Worm (Caenorhabditis elegans) whole organism, L1 larva: ENCODE measurements around the gene B0464.6.

Experiments
- C04F5.9 ChIP-seq: sonication (generic microtip); optimal IDR thresholded peaks from 2 replicates; lab custom pipeline; 2016; ENCODE audit warnings: missing genetic modification characterization, missing compliant biosample characterization
- C34B4.2 ChIP-seq: sonication (generic microtip); optimal IDR thresholded peaks from 2 replicates; lab custom pipeline; 2017; ENCODE audit warnings: mild to moderate bottlenecking, missing genetic modification characterization, missing compliant biosample characterization
- aha-1 ChIP-seq: fragments of 150-350 bp; optimal IDR thresholded peaks from 2 replicates; lab custom pipeline; 2014; ENCODE audit warnings: missing biosample characterization, missing genetic modification characterization
- ceh-88 ChIP-seq: fragments of 200-800 bp; sonication (Bioruptor generic); IDR thresholded peaks from 2 replicates; pipeline ENCODE4 v1.3.6; 2022; ENCODE audit warnings: missing genetic modification characterization, missing compliant biosample characterization
- ces-1 ChIP-seq: fragments of 150-350 bp; optimal IDR thresholded peaks from 2 replicates; lab custom pipeline; 2014; ENCODE audit warnings: missing biosample characterization, missing genetic modification reagents, missing genetic modification characterization
- dpl-1 ChIP-seq, 3 experiments: fragments of 150-350 bp in 2 of 3; sonication (generic microtip) in 1 of 3; optimal IDR thresholded peaks; 2 replicates each; lab custom pipeline; 2014 to 2017; ENCODE audit warnings: missing biosample characterization in 3 of 3, missing genetic modification characterization in 3 of 3, missing genetic modification reagents in 3 of 3
- dsc-1 ChIP-seq: sonication (generic microtip); optimal IDR thresholded peaks from 2 replicates; lab custom pipeline; 2016; ENCODE audit warnings: mild to moderate bottlenecking, missing genetic modification characterization, missing compliant biosample characterization
- efl-1 ChIP-seq, 4 experiments: fragments of 150-350 bp; optimal IDR thresholded peaks in 3 of 4; peaks in 1 of 4; 1 replicate in 1 of 4; 2 replicates in 3 of 4; lab custom pipeline; 2014; ENCODE audit warnings: missing biosample characterization in 2 of 4, missing genetic modification characterization in 2 of 4, missing genetic modification reagents in 2 of 4
- efl-3 ChIP-seq: fragments of 200-800 bp; sonication (Bioruptor generic); optimal IDR thresholded peaks from 2 replicates; lab custom pipeline; 2018; ENCODE audit warnings: mild to moderate bottlenecking, missing genetic modification characterization, missing compliant biosample characterization
- egl-13 ChIP-seq: sonication (generic microtip); optimal IDR thresholded peaks from 2 replicates; lab custom pipeline; 2016; ENCODE audit warnings: missing genotype, missing genetic modification reagents, missing genetic modification characterization, missing compliant biosample characterization
- egl-27 ChIP-seq, 2 experiments: fragments of 150-350 bp in 1 of 2; sonication (generic microtip); optimal IDR thresholded peaks; 3 replicates each; lab custom pipeline; 2017 to 2018; ENCODE audit warnings: missing biosample characterization in 2 of 2, missing genetic modification characterization in 2 of 2, missing genetic modification reagents in 2 of 2
- elt-2 ChIP-seq: sonication (generic microtip); optimal IDR thresholded peaks from 2 replicates; lab custom pipeline; 2016; ENCODE audit warnings: missing genetic modification characterization, mild to moderate bottlenecking, inconsistent platforms, missing compliant biosample characterization, missing genetic modification reagents
- fkh-10 ChIP-seq: sonication (generic microtip); optimal IDR thresholded peaks from 2 replicates; lab custom pipeline; 2017; ENCODE audit warnings: missing biosample characterization, missing genetic modification reagents, missing genetic modification characterization
- fkh-4 ChIP-seq: sonication (generic microtip); optimal IDR thresholded peaks from 2 replicates; lab custom pipeline; 2016; ENCODE audit warnings: missing compliant biosample characterization, missing genetic modification characterization, borderline replicate concordance
- fkh-8 ChIP-seq: sonication (generic microtip); optimal IDR thresholded peaks from 2 replicates; lab custom pipeline; 2016; ENCODE audit warnings: mild to moderate bottlenecking, missing genetic modification characterization, missing compliant biosample characterization
- hlh-17 ChIP-seq: fragments of 200-800 bp; sonication (Bioruptor generic); optimal IDR thresholded peaks from 2 replicates; lab custom pipeline; 2018; ENCODE audit warnings: missing genetic modification characterization, mild to moderate bottlenecking, missing compliant biosample characterization, moderate library complexity, borderline replicate concordance
- irx-1 ChIP-seq: sonication (generic microtip); optimal IDR thresholded peaks from 2 replicates; lab custom pipeline; 2016; ENCODE audit warnings: missing genetic modification characterization, missing compliant biosample characterization
- isw-1 ChIP-seq: fragments of 200-800 bp; sonication (Bioruptor generic); IDR thresholded peaks from 2 replicates; pipeline ENCODE4 v1.3.6; 2022; ENCODE audit warnings: missing genetic modification characterization, missing compliant biosample characterization
- jun-1 ChIP-seq: fragments of 150-350 bp; optimal IDR thresholded peaks from 2 replicates; lab custom pipeline; 2014; ENCODE audit warnings: missing biosample characterization, missing genetic modification reagents, missing genetic modification characterization
- lin-13 ChIP-seq: fragments of 150-350 bp; optimal IDR thresholded peaks from 2 replicates; lab custom pipeline; 2014; ENCODE audit warnings: missing biosample characterization, missing genetic modification reagents, missing genetic modification characterization
- lin-14 ChIP-seq: fragments of 200-800 bp; sonication (Bioruptor generic); optimal IDR thresholded peaks from 2 replicates; lab custom pipeline; 2018; ENCODE audit warnings: mild to moderate bottlenecking, missing genetic modification characterization, moderate library complexity, missing compliant biosample characterization
- lin-15B ChIP-seq: fragments of 150-350 bp; sonication (generic microtip); optimal IDR thresholded peaks from 3 replicates; lab custom pipeline; 2014; ENCODE audit warnings: missing biosample characterization, missing genetic modification characterization
- lin-39 ChIP-seq: fragments of 150-350 bp; optimal IDR thresholded peaks from 2 replicates; lab custom pipeline; 2014; ENCODE audit warnings: missing biosample characterization, missing genetic modification reagents, missing genetic modification characterization
- lir-3 ChIP-seq: sonication (generic microtip); optimal IDR thresholded peaks from 2 replicates; lab custom pipeline; 2016; ENCODE audit warnings: mild to moderate bottlenecking, missing genetic modification characterization, moderate library complexity, missing compliant biosample characterization; ENCODE audit not compliant: poor library complexity
- lsy-2 ChIP-seq, 2 experiments: fragments of 150-350 bp; optimal IDR thresholded peaks; 2 replicates each; lab custom pipeline; 2014; ENCODE audit warnings: missing biosample characterization in 2 of 2, missing genetic modification characterization in 2 of 2
- mab-9 ChIP-seq: fragments of 200-800 bp; sonication (Bioruptor generic); IDR thresholded peaks from 2 replicates; pipeline ENCODE4 v1.3.6; 2022; ENCODE audit warnings: missing genetic modification reagents, missing genetic modification characterization, missing compliant biosample characterization
- mef-2 ChIP-seq: fragments of 150-350 bp; optimal IDR thresholded peaks from 2 replicates; lab custom pipeline; 2014; ENCODE audit warnings: missing biosample characterization, missing genetic modification characterization
- nhr-11 ChIP-seq: fragments of 150-350 bp; optimal IDR thresholded peaks from 2 replicates; lab custom pipeline; 2014; ENCODE audit warnings: missing biosample characterization, missing genetic modification characterization
- nhr-12 ChIP-seq: sonication (generic microtip); optimal IDR thresholded peaks from 2 replicates; lab custom pipeline; 2017; ENCODE audit warnings: missing biosample characterization, missing genetic modification characterization
- nhr-19 ChIP-seq: fragments of 200-800 bp; sonication (Bioruptor generic); conservative IDR thresholded peaks from 2 replicates; pipeline ENCODE4 v1.3.6; 2022; ENCODE audit warnings: missing genetic modification characterization, missing compliant biosample characterization
- nhr-20 ChIP-seq: sonication (generic microtip); optimal IDR thresholded peaks from 2 replicates; lab custom pipeline; 2016; ENCODE audit warnings: mild to moderate bottlenecking, missing genetic modification characterization, missing compliant biosample characterization
- nhr-237 ChIP-seq: fragments of 150-350 bp; optimal IDR thresholded peaks from 2 replicates; lab custom pipeline; 2014; ENCODE audit warnings: missing biosample characterization, missing genetic modification characterization
- nhr-47 ChIP-seq: sonication (generic microtip); optimal IDR thresholded peaks from 2 replicates; lab custom pipeline; 2016; ENCODE audit warnings: mild to moderate bottlenecking, missing genetic modification characterization, moderate library complexity, missing compliant biosample characterization
- nhr-76 ChIP-seq: sonication (generic microtip); optimal IDR thresholded peaks from 2 replicates; lab custom pipeline; 2017; ENCODE audit warnings: missing biosample characterization, missing genetic modification characterization
- nhr-85 ChIP-seq: sonication (generic microtip); peaks from one replicate; lab custom pipeline; 2016; ENCODE audit warnings: missing genetic modification characterization, inconsistent platforms, missing compliant biosample characterization
- rnt-1 ChIP-seq: sonication (generic microtip); optimal IDR thresholded peaks from 2 replicates; lab custom pipeline; 2016; ENCODE audit warnings: mild to moderate bottlenecking, missing genetic modification characterization, moderate library complexity, missing compliant biosample characterization
- skn-1 ChIP-seq: fragments of 150-350 bp; optimal IDR thresholded peaks from 2 replicates; lab custom pipeline; 2014; ENCODE audit warnings: missing biosample characterization, missing genetic modification characterization
- snu-23 ChIP-seq: sonication (generic microtip); optimal IDR thresholded peaks from 2 replicates; lab custom pipeline; 2016; ENCODE audit warnings: missing genetic modification characterization, missing compliant biosample characterization
- sox-4 ChIP-seq: sonication (generic microtip); optimal IDR thresholded peaks from 2 replicates; lab custom pipeline; 2016; ENCODE audit warnings: missing genetic modification characterization, missing compliant biosample characterization
- swsn-7 ChIP-seq: sonication (generic microtip); optimal IDR thresholded peaks from 2 replicates; lab custom pipeline; 2016; ENCODE audit warnings: missing genetic modification characterization, missing compliant biosample characterization
- tbx-2 ChIP-seq: sonication (generic microtip); optimal IDR thresholded peaks from 2 replicates; lab custom pipeline; 2016; ENCODE audit warnings: missing genetic modification characterization, missing compliant biosample characterization
- unc-86 ChIP-seq: sonication (generic microtip); optimal IDR thresholded peaks from 2 replicates; lab custom pipeline; 2016; ENCODE audit warnings: missing genetic modification characterization, missing compliant biosample characterization
- unc-98 ChIP-seq: fragments of 200-800 bp; sonication (Bioruptor generic); IDR thresholded peaks from 2 replicates; pipeline ENCODE4 v1.3.6; 2022; ENCODE audit warnings: missing genetic modification characterization, missing compliant biosample characterization
- zip-4 ChIP-seq: fragments of 200-800 bp; sonication (Bioruptor generic); optimal IDR thresholded peaks from 2 replicates; lab custom pipeline; 2018; ENCODE audit warnings: mild to moderate bottlenecking, missing genetic modification characterization, moderate library complexity, missing compliant biosample characterization
- ztf-11 ChIP-seq, 2 experiments: sonication (generic microtip); optimal IDR thresholded peaks; 2 replicates each; lab custom pipeline; 2016 to 2017; ENCODE audit warnings: missing genetic modification characterization in 2 of 2, missing biosample characterization in 1 of 2, missing compliant biosample characterization in 1 of 2

B0464.6 gene

DNA sequence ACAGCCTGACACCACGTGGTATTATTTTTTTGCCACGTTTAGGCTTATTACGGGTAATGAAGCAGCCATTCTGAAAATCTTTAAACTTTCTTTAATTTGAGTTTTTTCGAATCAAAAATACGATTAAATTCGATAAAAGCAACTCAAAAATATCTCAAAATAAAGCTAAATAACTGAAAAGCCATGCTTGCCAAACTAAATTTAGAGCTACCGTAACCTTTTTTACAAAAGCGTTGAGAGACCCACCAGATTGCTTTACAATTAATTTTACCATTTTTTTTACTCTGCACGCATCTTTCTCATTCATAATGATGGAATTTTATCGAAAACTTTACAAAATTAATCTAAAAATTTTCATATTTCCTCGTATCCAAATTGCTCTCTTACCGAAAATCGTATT, 22.3 kb upstream of the B0464.6 start:
- no peak for TF ChIP-seq sox-4 (tag; lab: Kevin White, UChicago)
- TF ChIP-seq elt-2 (tag; lab: Kevin White, UChicago): no peak
- no peak for TF ChIP-seq zip-4 (GFP tag; lab: Kevin White, UChicago)
- TF ChIP-seq nhr-85 (tag; lab: Kevin White, UChicago): no peak
- no peak for TF ChIP-seq egl-27 (tag; optimal IDR thresholded peaks at IDR 0.05; lab: Kevin White, UChicago)
- TF ChIP-seq hlh-17: no peak
- no peak for TF ChIP-seq irx-1
- TF ChIP-seq efl-3 (GFP tag; lab: Kevin White, UChicago): no peak
- TF ChIP-seq aha-1: no peak
- TF ChIP-seq fkh-10 (GFP tag; lab: Kevin White, UChicago): no peak
- no peak for TF ChIP-seq ztf-11 (tag; optimal IDR thresholded peaks at IDR 0.05; lab: Kevin White, UChicago)
- no peak for TF ChIP-seq lir-3 (tag; lab: Kevin White, UChicago)

ce11 chrIII:9487454-9487853, 21.7 kb upstream of the B0464.6 start:
- peak; percentile 6 for TF ChIP-seq elt-2 (tag; lab: Kevin White, UChicago)
- no peak for TF ChIP-seq unc-98 (GFP tag; lab: Robert Waterston, UW)

DNA sequence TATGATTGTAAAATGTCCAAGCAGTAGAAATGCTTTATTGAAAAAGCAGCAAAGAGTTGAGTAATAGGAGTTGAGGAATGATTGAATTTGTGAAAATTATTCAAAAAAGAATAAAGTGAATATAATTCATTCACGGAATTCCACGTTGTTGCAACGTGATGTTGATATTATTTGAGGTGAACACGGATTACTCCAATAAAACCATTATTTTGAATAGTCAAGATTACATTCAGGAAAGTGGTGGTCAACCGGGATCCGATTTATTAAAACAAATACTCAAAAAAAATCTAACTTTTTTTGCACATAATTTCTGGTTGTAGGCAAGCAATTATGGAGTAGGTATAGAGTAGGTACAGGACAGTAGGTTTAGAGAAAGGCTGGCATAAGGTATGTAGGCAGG, 19.6 kb upstream of the B0464.6 start, which contains the start of gene bre-3:
Gene bre-3 (minus strand): TSS at position 101 of the 400 bp plus-strand sequence.
- no peak for TF ChIP-seq C04F5.9 (tag; lab: Kevin White, UChicago)
- no peak for TF ChIP-seq skn-1
- TF ChIP-seq nhr-76 (tag; lab: Kevin White, UChicago): no peak
- no peak for TF ChIP-seq nhr-12
- no peak for TF ChIP-seq nhr-11 (tag; lab: Kevin White, UChicago)
- TF ChIP-seq mef-2: no peak
- TF ChIP-seq efl-3 (GFP tag; lab: Kevin White, UChicago): no peak
- TF ChIP-seq mab-9 (GFP tag; lab: Robert Waterston, UW): no peak
- no peak for TF ChIP-seq C34B4.2 (tag; lab: Kevin White, UChicago)
- no peak for TF ChIP-seq egl-13
- no peak for TF ChIP-seq lir-3 (tag; lab: Kevin White, UChicago)
- TF ChIP-seq tbx-2 (tag; lab: Kevin White, UChicago): no peak
- TF ChIP-seq jun-1 (tag; lab: Kevin White, UChicago): no peak
- TF ChIP-seq fkh-8 (tag; lab: Kevin White, UChicago): no peak
- no peak for TF ChIP-seq ces-1 (GFP tag; lab: Kevin White, UChicago)
- TF ChIP-seq nhr-85 (tag; lab: Kevin White, UChicago): no peak
- TF ChIP-seq nhr-237 (tag; lab: Kevin White, UChicago): no peak
- TF ChIP-seq nhr-19 (GFP tag; lab: Robert Waterston, UW): no peak
- no peak for TF ChIP-seq elt-2 (tag; lab: Kevin White, UChicago)
- no peak for TF ChIP-seq nhr-47 (tag; lab: Kevin White, UChicago)
- TF ChIP-seq, all 84 proteins: peak for 0

ce11 chrIII:9483716-9484115, 18.0 kb upstream of the B0464.6 start:
- TF ChIP-seq efl-1 (optimal IDR thresholded peaks at IDR 0.05; lab: Kevin White, UChicago): peak; percentile 23 to 29
- no peak for TF ChIP-seq efl-1 (GFP tag; optimal IDR thresholded peaks at IDR 0.05 in 1 of 2; lab: Kevin White, UChicago)
- TF ChIP-seq ces-1 (GFP tag; lab: Kevin White, UChicago): no peak
- peak; percentile 40 for TF ChIP-seq rnt-1 (tag; lab: Kevin White, UChicago)
- peak; percentile 76 for TF ChIP-seq lin-14 (GFP tag; lab: Kevin White, UChicago)
- TF ChIP-seq fkh-4 (tag; lab: Kevin White, UChicago): peak; percentile 58
- TF ChIP-seq fkh-8 (tag; lab: Kevin White, UChicago): peak; percentile 38
- TF ChIP-seq jun-1 (tag; lab: Kevin White, UChicago): no peak
- no peak for TF ChIP-seq lin-13 (GFP tag; lab: Kevin White, UChicago)
- TF ChIP-seq nhr-19 (GFP tag; lab: Robert Waterston, UW): no peak
- no peak for TF ChIP-seq ceh-88 (GFP tag; lab: Robert Waterston, UW)
- TF ChIP-seq efl-3 (GFP tag; lab: Kevin White, UChicago): no peak
- TF ChIP-seq hlh-17: no peak
- TF ChIP-seq unc-86 (tag; lab: Kevin White, UChicago): peak; percentile 20
- TF ChIP-seq snu-23: peak; percentile 24
- TF ChIP-seq isw-1 (GFP tag; lab: Robert Waterston, UW): peak; percentile 15
- peak; percentile 19 for TF ChIP-seq irx-1
- peak; percentile 37 for TF ChIP-seq lin-15B
- TF ChIP-seq lsy-2 (tag; optimal IDR thresholded peaks at IDR 0.05; lab: Kevin White, UChicago): peak in 1 of 2 experiments; percentile 64
- peak; percentile 96 for TF ChIP-seq dsc-1 (tag; lab: Kevin White, UChicago)
- peak in 1 of 3 experiments; percentile 41 for TF ChIP-seq dpl-1 (GFP tag; optimal IDR thresholded peaks at IDR 0.05; lab: Kevin White, UChicago)
- no peak for TF ChIP-seq zip-4 (GFP tag; lab: Kevin White, UChicago)
- peak; percentile 2 for TF ChIP-seq nhr-20 (tag; lab: Kevin White, UChicago)
- TF ChIP-seq lin-39 (tag; lab: Kevin White, UChicago): no peak
- peak; percentile 27 for TF ChIP-seq swsn-7 (tag; lab: Kevin White, UChicago)
